Fruit fly (Drosophila melanogaster) whole organism, prepupa: Measurements from ENCODE around the gene CG15012.
A peak's percentile ranks its signal among the peaks of the same experiment; 100 is the strongest.

Experiments used
- CG10631 ChIP-seq: fragments of 200-800 bp; sonication (Bioruptor generic); optimal IDR thresholded peaks from 2 replicates; lab custom pipeline; 2016; ENCODE audit warnings: missing biosample characterization, missing genetic modification characterization
- CG10669 ChIP-seq: fragments of 200-800 bp; sonication (Bioruptor generic); optimal IDR thresholded peaks from 3 replicates; lab custom pipeline; 2018; ENCODE audit warnings: missing biosample characterization, mild to moderate bottlenecking, missing genetic modification characterization, moderate library complexity
- CG11294 ChIP-seq: fragments of 200-800 bp; sonication (Bioruptor generic); IDR thresholded peaks from 2 replicates; pipeline ENCODE4 v1.3.6; 2022; ENCODE audit warnings: missing biosample characterization, missing genetic modification characterization
- CG11902 ChIP-seq: fragments of 200-800 bp; sonication (Bioruptor generic); optimal IDR thresholded peaks from 3 replicates; lab custom pipeline; 2016; ENCODE audit warnings: missing biosample characterization, missing genetic modification characterization
- CG16779 ChIP-seq: fragments of 200-800 bp; sonication (Bioruptor generic); optimal IDR thresholded peaks from 3 replicates; lab custom pipeline; 2017; ENCODE audit warnings: missing biosample characterization, mild to moderate bottlenecking, missing genetic modification characterization
- CG3032 ChIP-seq: fragments of 200-800 bp; optimal IDR thresholded peaks from 2 replicates; lab custom pipeline; 2019; ENCODE audit warnings: missing biosample characterization, mild to moderate bottlenecking, missing genetic modification characterization, moderate library complexity
- CG31627 ChIP-seq: fragments of 200-800 bp; sonication (Bioruptor generic); optimal IDR thresholded peaks from 3 replicates; lab custom pipeline; 2016; ENCODE audit warnings: missing biosample characterization, missing genetic modification characterization
- CG34406 ChIP-seq: fragments of 200-800 bp; sonication (Bioruptor generic); optimal IDR thresholded peaks from 3 replicates; lab custom pipeline; 2016; ENCODE audit warnings: missing biosample characterization, missing genetic modification characterization
- CG3919 ChIP-seq: fragments of 200-800 bp; sonication (Bioruptor generic); optimal IDR thresholded peaks from 3 replicates; lab custom pipeline; 2016; ENCODE audit warnings: missing biosample characterization, missing genetic modification characterization
- CG4318 ChIP-seq: fragments of 200-800 bp; sonication (Bioruptor generic); optimal IDR thresholded peaks from 3 replicates; lab custom pipeline; 2017; ENCODE audit warnings: missing biosample characterization, mild to moderate bottlenecking, missing genetic modification characterization
- CG6163 ChIP-seq: fragments of 200-800 bp; sonication (Bioruptor generic); IDR thresholded peaks from 3 replicates; pipeline ENCODE4 v1.3.6; 2022; ENCODE audit warnings: missing biosample characterization, missing genetic modification characterization
- CG6276 ChIP-seq: fragments of 200-800 bp; sonication (Bioruptor generic); optimal IDR thresholded peaks from 2 replicates; lab custom pipeline; 2017; ENCODE audit warnings: missing biosample characterization, mild to moderate bottlenecking, missing genetic modification characterization
- CG6808 ChIP-seq: fragments of 200-800 bp; sonication (Bioruptor generic); optimal IDR thresholded peaks from 3 replicates; lab custom pipeline; 2017; ENCODE audit warnings: missing biosample characterization, missing genetic modification characterization, mild to moderate bottlenecking, moderate library complexity, missing genetic modification reagents
- CG6854 ChIP-seq: fragments of 200-800 bp; sonication (Bioruptor generic); optimal IDR thresholded peaks from 2 replicates; lab custom pipeline; 2017; ENCODE audit warnings: missing biosample characterization, mild to moderate bottlenecking, missing genetic modification characterization
- CG7368 ChIP-seq: fragments of 200-800 bp; sonication (Bioruptor generic); optimal IDR thresholded peaks from 3 replicates; lab custom pipeline; 2016; ENCODE audit warnings: missing biosample characterization, missing genetic modification characterization
- CG8119 ChIP-seq: fragments of 200-800 bp; sonication (Bioruptor generic); IDR thresholded peaks from 3 replicates; pipeline ENCODE4 v1.3.6; 2022; ENCODE audit warnings: missing biosample characterization, missing genetic modification characterization
- CG8319 ChIP-seq: fragments of 200-800 bp; sonication (Bioruptor generic); optimal IDR thresholded peaks from 3 replicates; lab custom pipeline; 2016; ENCODE audit warnings: missing biosample characterization, missing genetic modification characterization
- CG8632 ChIP-seq: fragments of 200-800 bp; sonication (Bioruptor generic); optimal IDR thresholded peaks from 3 replicates; lab custom pipeline; 2016; ENCODE audit warnings: missing biosample characterization, missing genetic modification characterization
- CG9139 ChIP-seq: fragments of 200-800 bp; sonication (Bioruptor generic); optimal IDR thresholded peaks from 3 replicates; lab custom pipeline; 2017; ENCODE audit warnings: missing biosample characterization, mild to moderate bottlenecking, missing genetic modification characterization
- Eip75B ChIP-seq: fragments of 200-800 bp; sonication (Bioruptor generic); optimal IDR thresholded peaks from 3 replicates; lab custom pipeline; 2016; ENCODE audit warnings: missing biosample characterization, missing genetic modification characterization
- Eip78C ChIP-seq: fragments of 200-800 bp; sonication (Bioruptor generic); peaks from one replicate; lab custom pipeline; 2016; ENCODE audit warnings: missing biosample characterization, missing genetic modification characterization
- Ets21C ChIP-seq: fragments of 200-800 bp; sonication (Bioruptor generic); optimal IDR thresholded peaks from 3 replicates; lab custom pipeline; 2016; ENCODE audit warnings: missing biosample characterization, missing genetic modification characterization
- Ets96B ChIP-seq: fragments of 200-800 bp; optimal IDR thresholded peaks from 2 replicates; lab custom pipeline; 2019; ENCODE audit warnings: missing biosample characterization, mild to moderate bottlenecking, missing genetic modification characterization, moderate library complexity
- Gug ChIP-seq: fragments of 200-800 bp; sonication (Bioruptor generic); IDR thresholded peaks from 2 replicates; pipeline ENCODE4 v1.3.6; 2022; ENCODE audit warnings: missing biosample characterization, missing genetic modification characterization
- Hr39 ChIP-seq: fragments of 200-800 bp; sonication (Bioruptor generic); optimal IDR thresholded peaks from 2 replicates; lab custom pipeline; 2016; ENCODE audit warnings: missing biosample characterization, missing genetic modification characterization
- Hr4 ChIP-seq: fragments of 200-800 bp; sonication (Bioruptor generic); optimal IDR thresholded peaks from 3 replicates; lab custom pipeline; 2016; ENCODE audit warnings: missing biosample characterization, missing genetic modification characterization
- Lpt ChIP-seq: fragments of 200-800 bp; sonication (Bioruptor generic); optimal IDR thresholded peaks from 3 replicates; lab custom pipeline; 2016; ENCODE audit warnings: missing biosample characterization, missing genetic modification characterization
- Met ChIP-seq: fragments of 200-800 bp; sonication (Bioruptor generic); optimal IDR thresholded peaks from 3 replicates; lab custom pipeline; 2016; ENCODE audit warnings: missing biosample characterization, missing genetic modification characterization
- OdsH ChIP-seq: fragments of 200-800 bp; sonication (Bioruptor generic); optimal IDR thresholded peaks from 3 replicates; lab custom pipeline; 2016; ENCODE audit warnings: missing biosample characterization, missing genetic modification characterization
- Smox ChIP-seq: fragments of 200-800 bp; sonication (Bioruptor generic); optimal IDR thresholded peaks from 3 replicates; lab custom pipeline; 2016; ENCODE audit warnings: missing biosample characterization, missing genetic modification characterization
- Sox102F ChIP-seq: fragments of 200-800 bp; sonication (Bioruptor generic); optimal IDR thresholded peaks from 2 replicates; lab custom pipeline; 2016; ENCODE audit warnings: missing biosample characterization, mild to moderate bottlenecking, missing genetic modification characterization
- Sox14 ChIP-seq: fragments of 200-800 bp; sonication (Bioruptor generic); optimal IDR thresholded peaks from 3 replicates; lab custom pipeline; 2016; ENCODE audit warnings: missing biosample characterization, missing genetic modification characterization
- Sox15 ChIP-seq: fragments of 200-800 bp; sonication (Bioruptor generic); optimal IDR thresholded peaks from 3 replicates; lab custom pipeline; 2016; ENCODE audit warnings: missing biosample characterization, missing genetic modification characterization
- achi ChIP-seq: fragments of 200-800 bp; sonication (Bioruptor generic); optimal IDR thresholded peaks from 3 replicates; lab custom pipeline; 2016; ENCODE audit warnings: missing biosample characterization, missing genetic modification characterization
- acj6 ChIP-seq: fragments of 200-800 bp; sonication (Bioruptor generic); optimal IDR thresholded peaks from 3 replicates; lab custom pipeline; 2016; ENCODE audit warnings: missing biosample characterization, missing genetic modification characterization
- cyc ChIP-seq: fragments of 200-800 bp; sonication (Bioruptor generic); optimal IDR thresholded peaks from 3 replicates; lab custom pipeline; 2016; ENCODE audit warnings: missing biosample characterization, missing genetic modification characterization
- dsx ChIP-seq: fragments of 200-800 bp; optimal IDR thresholded peaks from 3 replicates; lab custom pipeline; 2019; ENCODE audit warnings: missing biosample characterization, mild to moderate bottlenecking, missing genetic modification characterization, moderate library complexity; ENCODE audit not compliant: poor library complexity, severe bottlenecking
- esn ChIP-seq: fragments of 200-800 bp; sonication (Bioruptor generic); optimal IDR thresholded peaks from 2 replicates; lab custom pipeline; 2016; ENCODE audit warnings: missing biosample characterization, mild to moderate bottlenecking, missing genetic modification characterization, moderate library complexity
- fd59A ChIP-seq: fragments of 200-800 bp; sonication (Bioruptor generic); optimal IDR thresholded peaks from 2 replicates; lab custom pipeline; 2017; ENCODE audit warnings: missing biosample characterization, mild to moderate bottlenecking, missing genetic modification characterization, missing genetic modification reagents
- fd85E ChIP-seq: fragments of 200-800 bp; sonication (Bioruptor generic); optimal IDR thresholded peaks from 3 replicates; lab custom pipeline; 2016; ENCODE audit warnings: missing biosample characterization, missing genetic modification characterization
- fkh ChIP-seq: fragments of 200-800 bp; sonication (Bioruptor generic); optimal IDR thresholded peaks from 3 replicates; lab custom pipeline; 2017; ENCODE audit warnings: missing biosample characterization, mild to moderate bottlenecking, missing genetic modification characterization, moderate library complexity
- lz ChIP-seq: fragments of 200-800 bp; sonication (Bioruptor generic); optimal IDR thresholded peaks from 3 replicates; lab custom pipeline; 2016; ENCODE audit warnings: missing biosample characterization, missing genetic modification characterization
- net ChIP-seq: fragments of 200-800 bp; sonication (Bioruptor generic); optimal IDR thresholded peaks from 3 replicates; lab custom pipeline; 2016; ENCODE audit warnings: missing biosample characterization, missing genetic modification characterization
- pdm3 ChIP-seq: fragments of 200-800 bp; sonication (Bioruptor generic); optimal IDR thresholded peaks from 3 replicates; lab custom pipeline; 2016; ENCODE audit warnings: missing biosample characterization, missing genetic modification characterization
- salr ChIP-seq, 2 experiments: fragments of 200-800 bp; sonication (Bioruptor generic); optimal IDR thresholded peaks; 3 replicates each; lab custom pipeline; 2016 to 2018; ENCODE audit warnings: missing biosample characterization in 2 of 2, missing genetic modification characterization in 2 of 2, mild to moderate bottlenecking in 1 of 2
- ss ChIP-seq, 2 experiments: fragments of 200-800 bp; sonication (Bioruptor generic); optimal IDR thresholded peaks; 2 replicates in 1 of 2; 3 replicates in 1 of 2; lab custom pipeline; 2017 to 2018; ENCODE audit warnings: mild to moderate bottlenecking in 2 of 2, missing biosample characterization in 2 of 2, missing genetic modification characterization in 2 of 2, moderate library complexity in 1 of 2
- svp ChIP-seq: fragments of 200-800 bp; sonication (Bioruptor generic); peaks from one replicate; lab custom pipeline; 2016; ENCODE audit warnings: missing biosample characterization, missing genetic modification characterization
- vri ChIP-seq: fragments of 200-800 bp; sonication (Bioruptor generic); optimal IDR thresholded peaks from 3 replicates; lab custom pipeline; 2016; ENCODE audit warnings: missing biosample characterization, mild to moderate bottlenecking, missing genetic modification characterization

CG15012 gene

DNA sequence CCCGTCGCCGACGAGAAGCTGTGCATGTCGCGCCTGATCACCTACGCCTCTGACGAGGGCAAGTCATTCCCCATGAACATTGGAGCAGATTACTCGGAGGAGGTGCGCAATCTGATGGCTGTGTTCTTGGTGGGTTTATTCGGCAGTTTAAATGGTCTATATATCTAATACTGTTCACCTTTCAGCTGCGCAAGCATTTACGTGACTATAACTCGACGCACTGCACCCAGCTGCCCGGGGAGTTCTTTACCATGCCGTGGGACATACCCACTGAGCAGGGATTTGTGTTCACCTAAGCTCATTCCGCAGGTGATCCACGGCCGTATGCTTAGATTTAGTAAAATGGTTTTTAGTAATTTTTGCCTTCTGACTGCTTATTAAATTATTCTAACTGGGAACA lies 30.9 kb downstream of the CG15012 start:
- TF ChIP-seq svp (GFP tag; lab: Kevin White, UChicago) (no peak), CG3032 (tag; lab: Kevin White, UChicago) (no peak), fd85E (no peak), Met (no peak), Hr4 (GFP tag; lab: Kevin White, UChicago) (no peak), CG8632 (GFP tag; lab: Kevin White, UChicago) (no peak), lz (GFP tag; lab: Kevin White, UChicago) (no peak), cyc (no peak), CG8319 (GFP tag; lab: Kevin White, UChicago) (no peak), achi (no peak), CG8119 (GFP tag; lab: Robert Waterston, UW) (no peak), CG6854 (GFP tag; lab: Kevin White, UChicago) (no peak), vri (GFP tag; lab: Kevin White, UChicago) (no peak), CG3919 (GFP tag; lab: Kevin White, UChicago) (no peak), Smox (GFP tag; lab: Kevin White, UChicago) (no peak), Lpt (no peak)

- TF ChIP-seq CG34406 (GFP tag; lab: Kevin White, UChicago) (peak; percentile 76), achi (peak; percentile 82), cyc (peak; percentile 86), CG6276 (GFP tag; lab: Kevin White, UChicago) (no peak), Hr4 (GFP tag; lab: Kevin White, UChicago) (peak; percentile 84), fd59A (GFP tag; lab: Kevin White, UChicago) (peak; percentile 57), Smox (GFP tag; lab: Kevin White, UChicago) (no peak), CG3919 (GFP tag; lab: Kevin White, UChicago) (peak; percentile 83), CG6163 (GFP tag; lab: Robert Waterston, UW) (peak; percentile 34; the same call in 1 of the 3 replicates), Met (peak; percentile 83), CG7368 (GFP tag; lab: Kevin White, UChicago) (peak; percentile 26), net (GFP tag; lab: Kevin White, UChicago) (peak; percentile 60), CG8319 (GFP tag; lab: Kevin White, UChicago) (peak; percentile 67), Eip75B (GFP tag; lab: Kevin White, UChicago) (peak; percentile 86), CG9139 (no peak), CG16779 (tag; lab: Kevin White, UChicago) (no peak), CG31627 (GFP tag; lab: Kevin White, UChicago) (peak; percentile 89), CG3032 (tag; lab: Kevin White, UChicago) (peak; percentile 85), esn (GFP tag; lab: Kevin White, UChicago) (peak; percentile 89), Ets21C (peak; percentile 83), CG8632 (GFP tag; lab: Kevin White, UChicago) (peak; percentile 69), CG6854 (GFP tag; lab: Kevin White, UChicago) (peak; percentile 1), Ets96B (tag; lab: Kevin White, UChicago) (peak; percentile 79), fkh (peak; percentile 69), Sox102F (GFP tag; lab: Kevin White, UChicago) (no peak), CG11294 (GFP tag; lab: Robert Waterston, UW) (no peak), pdm3 (peak; percentile 83), Hr39 (peak; percentile 89), ss (GFP tag; optimal IDR thresholded peaks at IDR 0.05; lab: Kevin White, UChicago) (peak; percentile 49 to 75), CG11902 (GFP tag; lab: Kevin White, UChicago) (peak; percentile 68), Gug (GFP tag; lab: Robert Waterston, UW) (peak; percentile 58; the same call in 1 of the 2 replicates), CG10669 (GFP tag; lab: Kevin White, UChicago) (peak; percentile 66), Sox14 (GFP tag; lab: Kevin White, UChicago) (peak; percentile 86), CG10631 (peak; percentile 87), Lpt (peak; percentile 65), vri (GFP tag; lab: Kevin White, UChicago) (no peak), salr (GFP tag; optimal IDR thresholded peaks at IDR 0.05; lab: Kevin White, UChicago) (peak; percentile 41 to 47), OdsH (GFP tag; lab: Kevin White, UChicago) (peak; percentile 83), CG4318 (no peak), Eip78C (GFP tag; lab: Kevin White, UChicago) (peak; percentile 93), acj6 (GFP tag; lab: Kevin White, UChicago) (peak; percentile 82), dsx (GFP tag; lab: Kevin White, UChicago) (peak; percentile 86), svp (GFP tag; lab: Kevin White, UChicago) (peak; percentile 99), CG6808 (GFP tag; lab: Kevin White, UChicago) (peak; percentile 66), fd85E (no peak), Sox15 (GFP tag; lab: Kevin White, UChicago) (peak; percentile 70)
These were observed 32.9 kb downstream of the CG15012 start, which contains the start of the genes CG15011 and CG1309 for dm6 chr3L:4259102-4259558. Gene CG15011, minus strand, starts transcription at chr3L:4259152. Gene CG1309, plus strand, starts transcription at chr3L:4259430.
